Worm (Caenorhabditis elegans) whole organism, mixed stage, embryonic: ENCODE results near the gene ztf-18.

ENCODE experiments used
- blmp-1 ChIP-seq: fragments of 150-350 bp; optimal IDR thresholded peaks from 2 replicates; lab custom pipeline; 2014; ENCODE audit warnings: missing biosample characterization, missing genetic modification characterization
- drap-1 ChIP-seq: fragments of 200-800 bp; sonication (Bioruptor generic); optimal IDR thresholded peaks from 3 replicates; lab custom pipeline; 2018; ENCODE audit warnings: mild to moderate bottlenecking, missing genetic modification characterization, missing compliant biosample characterization
- flh-1 ChIP-seq: fragments of 200-800 bp; sonication (Bioruptor generic); optimal IDR thresholded peaks from 2 replicates; lab custom pipeline; 2018; ENCODE audit warnings: mild to moderate bottlenecking, missing genetic modification characterization, moderate library complexity, missing compliant biosample characterization
- hlh-1 ChIP-seq: fragments of 150-350 bp; optimal IDR thresholded peaks from 2 replicates; lab custom pipeline; 2014; ENCODE audit warnings: missing biosample characterization, missing genetic modification reagents, missing genetic modification characterization
- lsy-2 ChIP-seq: fragments of 150-350 bp; optimal IDR thresholded peaks from 2 replicates; lab custom pipeline; 2014; ENCODE audit warnings: missing biosample characterization, missing genetic modification characterization
- mep-1 ChIP-seq: fragments of 150-350 bp; optimal IDR thresholded peaks from 2 replicates; lab custom pipeline; 2017; ENCODE audit warnings: missing biosample characterization, missing genetic modification reagents, missing genetic modification characterization, inconsistent platforms
- nhr-76 ChIP-seq: sonication (generic microtip); optimal IDR thresholded peaks from 2 replicates; lab custom pipeline; 2017; ENCODE audit warnings: missing biosample characterization, missing genetic modification characterization
- pha-4 ChIP-seq: fragments of 150-350 bp; optimal IDR thresholded peaks from 2 replicates; lab custom pipeline; 2018; ENCODE audit warnings: missing biosample characterization, missing genetic modification reagents, missing genetic modification characterization
- unc-39 ChIP-seq: fragments of 150-350 bp; optimal IDR thresholded peaks from 2 replicates; lab custom pipeline; 2014; ENCODE audit warnings: missing biosample characterization, missing genetic modification characterization
- unc-62 ChIP-seq: fragments of 150-350 bp; optimal IDR thresholded peaks from 2 replicates; lab custom pipeline; 2014; ENCODE audit warnings: missing biosample characterization, missing genetic modification reagents, missing genetic modification characterization

DNA sequence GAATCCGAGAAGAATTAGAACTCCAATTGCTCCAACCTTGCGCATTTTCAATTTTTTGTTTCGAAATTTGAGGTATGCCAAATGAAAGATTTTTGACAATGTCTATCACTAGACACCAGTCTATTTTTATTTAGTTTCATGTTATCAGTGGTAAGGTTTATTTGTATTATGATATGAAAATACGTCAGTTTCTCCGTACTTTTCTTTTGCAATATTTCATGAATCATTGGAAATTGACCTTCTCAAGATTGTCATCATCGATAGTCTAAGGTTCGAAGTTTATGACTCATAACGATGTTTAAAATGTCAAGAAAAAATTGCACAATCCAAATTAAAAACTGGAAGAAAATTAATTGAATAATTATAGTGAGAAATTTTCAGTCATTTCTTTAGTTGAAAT is 22.1 kb downstream of the ztf-18 start, which contains the start of gene clc-19:
- no peak for TF ChIP-seq mep-1 (tag; lab: Kevin White, UChicago)
- no peak for TF ChIP-seq unc-62 (GFP tag; lab: Kevin White, UChicago)
- no peak for TF ChIP-seq lsy-2 (tag; lab: Kevin White, UChicago)
- TF ChIP-seq flh-1: no peak
- no peak for TF ChIP-seq blmp-1
- no peak for TF ChIP-seq unc-39 (tag; lab: Kevin White, UChicago)
- TF ChIP-seq hlh-1: no peak
- TF ChIP-seq drap-1: no peak
- no peak for TF ChIP-seq pha-4 (tag; lab: Kevin White, UChicago)
- TF ChIP-seq nhr-76 (tag; lab: Kevin White, UChicago): no peak
